Fruit fly (Drosophila melanogaster): ENCODE results near the gene robo2.

dm6 chr2L:1427792-1428191 lies 7.5 kb upstream of the robo2 start:
- TF ChIP-seq ovo (GFP tag; optimal IDR thresholded peaks at IDR 0.05): no peak
- no peak for TF ChIP-seq CG33017 (tag; optimal IDR thresholded peaks at IDR 0.05)
- TF ChIP-seq Crg-1 (GFP tag; optimal IDR thresholded peaks at IDR 0.05): no peak
- no peak for TF ChIP-seq kay (GFP tag; ENCODE audit: borderline replicate concordance)
- TF ChIP-seq Clk (GFP tag; optimal IDR thresholded peaks at IDR 0.05): no peak
- no peak for TF ChIP-seq tj (GFP tag; optimal IDR thresholded peaks at IDR 0.05)
- no peak for TF ChIP-seq Mnt (GFP tag; optimal IDR thresholded peaks at IDR 0.05)
- TF ChIP-seq cnc (optimal IDR thresholded peaks at IDR 0.05): no peak
- TF ChIP-seq CG11617 (GFP tag; optimal IDR thresholded peaks at IDR 0.05): no peak
- no peak for TF ChIP-seq toe (GFP tag; optimal IDR thresholded peaks at IDR 0.05)
- no peak for TF ChIP-seq CG1620 (GFP tag; optimal IDR thresholded peaks at IDR 0.05)
- TF ChIP-seq CG7101 (tag; optimal IDR thresholded peaks at IDR 0.05): no peak

Measured in whole organism, adult.